Worm (Caenorhabditis elegans) whole organism, mixed stage, embryonic: ENCODE results near the gene K03A11.6.

Experiments
- M03D4.4 ChIP-seq: sonication (generic microtip); optimal IDR thresholded peaks from 2 replicates; lab custom pipeline; 2017; ENCODE audit warnings: mild to moderate bottlenecking, missing genetic modification characterization, missing compliant biosample characterization
- bed-3 ChIP-seq: fragments of 200-800 bp; sonication (Bioruptor generic); optimal IDR thresholded peaks from 3 replicates; lab custom pipeline; 2018; ENCODE audit warnings: mild to moderate bottlenecking, missing genetic modification characterization, moderate library complexity, missing compliant biosample characterization
- blmp-1 ChIP-seq: fragments of 150-350 bp; optimal IDR thresholded peaks from 2 replicates; lab custom pipeline; 2014; ENCODE audit warnings: missing biosample characterization, missing genetic modification characterization
- ceh-39 ChIP-seq: fragments of 150-350 bp; optimal IDR thresholded peaks from 2 replicates; lab custom pipeline; 2014; ENCODE audit warnings: missing biosample characterization, missing genetic modification characterization
- ceh-43 ChIP-seq: fragments of 200-800 bp; sonication (Bioruptor generic); optimal IDR thresholded peaks from 2 replicates; lab custom pipeline; 2018; ENCODE audit warnings: mild to moderate bottlenecking, missing genetic modification characterization, moderate library complexity, missing compliant biosample characterization
- ceh-83 ChIP-seq: fragments of 200-800 bp; sonication (Bioruptor generic); optimal IDR thresholded peaks from 2 replicates; lab custom pipeline; 2018; ENCODE audit warnings: mild to moderate bottlenecking, missing genetic modification characterization, missing compliant biosample characterization
- ces-1 ChIP-seq: fragments of 150-350 bp; optimal IDR thresholded peaks from 2 replicates; lab custom pipeline; 2014; ENCODE audit warnings: missing biosample characterization, missing genetic modification reagents, missing genetic modification characterization
- cnd-1 ChIP-seq: fragments of 200-800 bp; sonication (Bioruptor generic); optimal IDR thresholded peaks from 2 replicates; lab custom pipeline; 2018; ENCODE audit warnings: mild to moderate bottlenecking, missing genetic modification characterization, missing compliant biosample characterization
- drap-1 ChIP-seq: fragments of 200-800 bp; sonication (Bioruptor generic); optimal IDR thresholded peaks from 3 replicates; lab custom pipeline; 2018; ENCODE audit warnings: mild to moderate bottlenecking, missing genetic modification characterization, missing compliant biosample characterization
- elt-1 ChIP-seq: sonication (generic microtip); optimal IDR thresholded peaks from 2 replicates; lab custom pipeline; 2017; ENCODE audit warnings: missing genetic modification characterization, mild to moderate bottlenecking, missing compliant biosample characterization, antibody characterized with exemption, moderate library complexity, borderline replicate concordance; ENCODE audit not compliant: insufficient read depth
- elt-3 ChIP-seq: fragments of 150-350 bp; optimal IDR thresholded peaks from 2 replicates; lab custom pipeline; 2014; ENCODE audit warnings: missing biosample characterization, missing genetic modification characterization
- flh-1 ChIP-seq: fragments of 200-800 bp; sonication (Bioruptor generic); optimal IDR thresholded peaks from 2 replicates; lab custom pipeline; 2018; ENCODE audit warnings: mild to moderate bottlenecking, missing genetic modification characterization, moderate library complexity, missing compliant biosample characterization
- ham-2 ChIP-seq: fragments of 200-800 bp; sonication (Bioruptor generic); optimal IDR thresholded peaks from 2 replicates; lab custom pipeline; 2018; ENCODE audit warnings: mild to moderate bottlenecking, missing genetic modification characterization, missing compliant biosample characterization
- hlh-1 ChIP-seq: fragments of 150-350 bp; optimal IDR thresholded peaks from 2 replicates; lab custom pipeline; 2014; ENCODE audit warnings: missing biosample characterization, missing genetic modification reagents, missing genetic modification characterization
- lin-13 ChIP-seq: fragments of 150-350 bp; optimal IDR thresholded peaks from 2 replicates; lab custom pipeline; 2014; ENCODE audit warnings: missing biosample characterization, missing genetic modification characterization
- lin-32 ChIP-seq: fragments of 200-800 bp; sonication (Bioruptor generic); optimal IDR thresholded peaks from 2 replicates; lab custom pipeline; 2018; ENCODE audit warnings: mild to moderate bottlenecking, missing genetic modification characterization, missing compliant biosample characterization
- lsy-2 ChIP-seq: fragments of 150-350 bp; optimal IDR thresholded peaks from 2 replicates; lab custom pipeline; 2014; ENCODE audit warnings: missing biosample characterization, missing genetic modification characterization
- mab-5 ChIP-seq: fragments of 150-350 bp; optimal IDR thresholded peaks from 2 replicates; lab custom pipeline; 2014; ENCODE audit warnings: missing biosample characterization, missing genetic modification characterization
- mep-1 ChIP-seq: fragments of 150-350 bp; optimal IDR thresholded peaks from 2 replicates; lab custom pipeline; 2017; ENCODE audit warnings: missing biosample characterization, missing genetic modification reagents, missing genetic modification characterization, inconsistent platforms
- mls-2 ChIP-seq: sonication (generic microtip); optimal IDR thresholded peaks from 2 replicates; lab custom pipeline; 2016; ENCODE audit warnings: mild to moderate bottlenecking, missing genetic modification characterization, moderate library complexity, missing compliant biosample characterization
- nhr-12 ChIP-seq: fragments of 150-350 bp; optimal IDR thresholded peaks from 2 replicates; lab custom pipeline; 2014; ENCODE audit warnings: missing biosample characterization, missing genetic modification characterization
- nhr-2 ChIP-seq: fragments of 150-350 bp; optimal IDR thresholded peaks from 2 replicates; lab custom pipeline; 2014; ENCODE audit warnings: missing biosample characterization, missing genetic modification characterization
- nhr-237 ChIP-seq: fragments of 150-350 bp; optimal IDR thresholded peaks from 2 replicates; lab custom pipeline; 2014; ENCODE audit warnings: missing biosample characterization, missing genetic modification characterization
- nhr-28 ChIP-seq: fragments of 150-350 bp; optimal IDR thresholded peaks from 2 replicates; lab custom pipeline; 2014; ENCODE audit warnings: missing biosample characterization, missing genetic modification characterization
- pha-4 ChIP-seq: fragments of 150-350 bp; optimal IDR thresholded peaks from 2 replicates; lab custom pipeline; 2018; ENCODE audit warnings: missing biosample characterization, missing genetic modification reagents, missing genetic modification characterization
- sem-2 ChIP-seq: fragments of 200-800 bp; sonication (Bioruptor generic); optimal IDR thresholded peaks from 2 replicates; lab custom pipeline; 2018; ENCODE audit warnings: mild to moderate bottlenecking, missing genetic modification characterization, missing compliant biosample characterization
- sptf-1 ChIP-seq: sonication (generic microtip); optimal IDR thresholded peaks from 2 replicates; lab custom pipeline; 2017; ENCODE audit warnings: mild to moderate bottlenecking, missing genetic modification characterization, moderate library complexity, missing compliant biosample characterization
- tbx-8 ChIP-seq: fragments of 200-800 bp; sonication (Bioruptor generic); optimal IDR thresholded peaks from 2 replicates; lab custom pipeline; 2018; ENCODE audit warnings: mild to moderate bottlenecking, missing genetic modification characterization, moderate library complexity, missing compliant biosample characterization
- unc-120 ChIP-seq: sonication (generic microtip); optimal IDR thresholded peaks from 2 replicates; lab custom pipeline; 2017; ENCODE audit warnings: missing genetic modification characterization, missing compliant biosample characterization; ENCODE audit not compliant: poor library complexity, severe bottlenecking
- unc-62 ChIP-seq: fragments of 150-350 bp; optimal IDR thresholded peaks from 2 replicates; lab custom pipeline; 2014; ENCODE audit warnings: missing biosample characterization, missing genetic modification reagents, missing genetic modification characterization
- zip-8 ChIP-seq: fragments of 150-350 bp; optimal IDR thresholded peaks from 2 replicates; lab custom pipeline; 2014; ENCODE audit warnings: missing biosample characterization, missing genetic modification characterization
- ztf-11 ChIP-seq: fragments of 150-350 bp; optimal IDR thresholded peaks from 2 replicates; lab custom pipeline; 2014; ENCODE audit warnings: missing biosample characterization, missing genetic modification characterization

Gene K03A11.6

DNA sequence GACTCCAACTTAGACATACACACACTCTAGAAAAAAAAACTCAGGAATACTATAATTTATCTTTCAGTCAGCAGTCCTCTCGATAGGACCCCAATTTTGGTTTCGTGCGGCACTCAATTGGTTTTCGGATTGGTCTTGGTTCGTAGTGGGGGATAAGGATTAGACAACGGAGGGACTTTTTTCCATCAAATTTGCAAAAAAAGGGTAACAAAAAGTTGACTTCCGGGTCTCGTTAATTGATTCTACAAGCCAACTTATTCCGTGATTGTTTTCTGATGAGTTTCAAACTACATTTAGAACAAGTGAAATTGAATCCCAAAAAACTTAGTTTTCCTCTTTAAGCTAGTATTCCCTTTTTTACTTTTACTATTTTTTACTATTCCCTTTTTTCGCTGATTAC is 21.3 kb upstream of the K03A11.6 start:
- TF ChIP-seq sem-2 (GFP tag; lab: Kevin White, UChicago) (no peak), lin-32 (no peak), elt-1 (tag; lab: Kevin White, UChicago) (no peak), ceh-43 (GFP tag; lab: Kevin White, UChicago) (no peak)

DNA sequence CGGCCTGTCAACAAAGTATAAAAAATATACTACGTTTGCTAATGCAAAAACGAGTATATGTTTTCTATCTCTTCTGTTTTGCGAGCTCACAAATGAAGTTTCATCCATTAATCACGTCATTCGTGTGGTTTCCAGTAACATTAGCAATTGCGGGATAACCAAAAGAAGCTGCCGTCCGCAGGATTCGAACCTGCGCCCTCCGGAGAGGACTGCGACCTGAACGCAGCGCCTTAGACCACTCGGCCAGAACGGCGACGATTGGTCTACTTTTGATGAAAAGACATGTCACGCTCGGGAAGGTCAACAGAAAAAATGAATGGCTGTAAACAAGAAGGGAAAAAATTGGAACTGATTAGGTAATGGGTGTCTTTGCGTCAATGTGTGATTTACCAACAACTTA is 16.9 kb upstream of the K03A11.6 start:
- TF ChIP-seq mab-5 (tag; lab: Kevin White, UChicago) (no peak), ceh-83 (GFP tag; lab: Kevin White, UChicago) (no peak), unc-62 (no peak), nhr-28 (tag; lab: Kevin White, UChicago) (no peak), nhr-2 (tag; lab: Kevin White, UChicago) (no peak), ham-2 (no peak), lin-13 (tag; lab: Kevin White, UChicago) (no peak), nhr-12 (tag; lab: Kevin White, UChicago) (no peak), blmp-1 (no peak), tbx-8 (GFP tag; lab: Kevin White, UChicago) (no peak), ztf-11 (no peak), mls-2 (tag; lab: Kevin White, UChicago) (no peak), elt-1 (tag; lab: Kevin White, UChicago) (no peak), hlh-1 (tag; lab: Kevin White, UChicago) (no peak), elt-3 (tag; lab: Kevin White, UChicago) (no peak), lsy-2 (tag; lab: Kevin White, UChicago) (no peak), M03D4.4 (tag; lab: Kevin White, UChicago) (no peak), unc-120 (no peak)

DNA sequence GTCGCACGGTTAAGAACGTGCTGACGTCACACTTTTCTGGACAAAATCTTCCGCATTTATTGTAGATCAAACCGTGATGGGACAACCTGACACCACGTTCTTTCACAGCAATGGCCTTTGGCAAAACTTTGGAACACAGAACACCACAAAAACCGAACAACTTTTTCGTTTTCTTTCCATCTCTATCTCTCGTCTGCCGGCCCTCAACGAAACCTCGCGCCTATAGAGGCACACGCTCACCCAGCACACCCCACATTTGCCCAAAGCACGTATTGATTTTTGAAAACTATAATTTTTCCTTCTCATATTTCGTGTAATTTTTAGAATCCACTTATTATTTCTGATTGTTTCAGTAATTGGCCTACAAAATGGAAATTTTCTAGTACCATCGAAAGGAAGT is 13.8 kb upstream of the K03A11.6 start:
- TF ChIP-seq hlh-1 (tag; lab: Kevin White, UChicago) = no peak
- no peak for TF ChIP-seq ces-1 (GFP tag; lab: Kevin White, UChicago)
- TF ChIP-seq, all 35 proteins: peak for 0

DNA sequence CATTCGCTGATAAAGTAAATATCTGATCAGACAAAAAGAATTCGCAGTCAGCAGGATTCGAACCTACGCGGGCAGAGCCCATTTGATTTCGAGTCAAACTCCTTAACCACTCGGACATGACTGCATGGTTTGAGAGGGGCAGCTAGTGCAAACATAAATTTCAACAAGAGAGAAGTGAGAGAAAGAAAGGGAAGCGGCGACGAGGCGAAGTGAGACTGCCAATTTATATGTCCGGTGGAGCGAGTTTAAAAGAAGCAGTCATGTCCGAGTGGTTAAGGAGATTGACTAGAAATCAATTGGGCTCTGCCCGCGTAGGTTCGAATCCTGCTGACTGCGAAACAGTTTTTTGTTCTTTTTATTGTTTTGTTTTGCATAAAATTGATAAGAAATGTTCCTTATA is 9.3 kb upstream of the K03A11.6 start:
- peak; percentile 3 for TF ChIP-seq pha-4
- TF ChIP-seq ces-1 (GFP tag; lab: Kevin White, UChicago) = peak; percentile 85
- TF ChIP-seq mls-2 (tag; lab: Kevin White, UChicago) = peak; percentile 96
- peak; percentile 86 for TF ChIP-seq ceh-43 (GFP tag; lab: Kevin White, UChicago)
- peak; percentile 88 for TF ChIP-seq lin-32
- peak; percentile 56 for TF ChIP-seq tbx-8 (GFP tag; lab: Kevin White, UChicago)
- peak; percentile 81 for TF ChIP-seq cnd-1 (tag; lab: Kevin White, UChicago)
- TF ChIP-seq nhr-28 (tag; lab: Kevin White, UChicago) = peak; percentile 59
- TF ChIP-seq mab-5 (tag; lab: Kevin White, UChicago) = peak; percentile 29
- TF ChIP-seq ceh-83 (GFP tag; lab: Kevin White, UChicago) = peak; percentile 94
- TF ChIP-seq flh-1 = peak; percentile 85
- TF ChIP-seq lin-13 (tag; lab: Kevin White, UChicago) = peak; percentile 41
- peak; percentile 95 for TF ChIP-seq sptf-1 (tag; lab: Kevin White, UChicago)
- peak; percentile 35 for TF ChIP-seq ceh-39
- TF ChIP-seq nhr-237 = peak; percentile 73
- TF ChIP-seq sem-2 (GFP tag; lab: Kevin White, UChicago) = peak; percentile 72
- TF ChIP-seq elt-3 (tag; lab: Kevin White, UChicago) = peak; percentile 54
- TF ChIP-seq mep-1 (tag; lab: Kevin White, UChicago) = peak; percentile 63
- TF ChIP-seq unc-62 = peak; percentile 42
- peak; percentile 80 for TF ChIP-seq ham-2
- TF ChIP-seq ztf-11 = peak; percentile 4
- TF ChIP-seq M03D4.4 (tag; lab: Kevin White, UChicago) = peak; percentile 90
- TF ChIP-seq hlh-1 (tag; lab: Kevin White, UChicago) = peak; percentile 63
- TF ChIP-seq lsy-2 (tag; lab: Kevin White, UChicago) = peak; percentile 50
- peak; percentile 94 for TF ChIP-seq unc-120
- TF ChIP-seq drap-1 (GFP tag; lab: Kevin White, UChicago) = peak; percentile 96
- peak; percentile 88 for TF ChIP-seq bed-3 (GFP tag; lab: Kevin White, UChicago)

DNA sequence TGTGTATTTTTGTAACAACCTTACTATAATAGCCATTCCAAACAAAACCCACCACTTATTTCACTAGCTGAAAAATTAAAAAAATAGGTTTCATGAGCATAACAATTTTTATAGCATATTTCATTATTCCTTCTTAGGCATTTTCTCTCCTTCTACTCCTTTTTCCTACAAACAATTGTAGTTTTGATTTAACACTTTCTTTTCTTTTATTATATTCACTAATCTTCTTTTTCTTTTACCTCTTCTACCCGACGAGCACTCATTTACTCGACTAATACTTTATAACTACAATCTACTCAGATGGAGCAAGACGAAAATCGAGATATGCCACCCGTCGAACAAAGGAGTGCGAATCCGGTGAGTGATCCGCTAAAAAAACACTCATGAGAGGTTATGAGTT is 7.4 kb upstream of the K03A11.6 start, which contains the start of gene C53C7.3:
Gene C53C7.3, plus strand, starts transcription at position 301 of the 400 bp plus-strand sequence.
- TF ChIP-seq nhr-28 (tag; lab: Kevin White, UChicago) = no peak
- TF ChIP-seq mls-2 (tag; lab: Kevin White, UChicago) = no peak
- TF ChIP-seq pha-4 = no peak
- TF ChIP-seq bed-3 (GFP tag; lab: Kevin White, UChicago) = no peak
- TF ChIP-seq ceh-83 (GFP tag; lab: Kevin White, UChicago) = no peak
- no peak for TF ChIP-seq drap-1 (GFP tag; lab: Kevin White, UChicago)
- TF ChIP-seq ceh-39 = no peak
- TF ChIP-seq flh-1 = no peak
- no peak for TF ChIP-seq sem-2 (GFP tag; lab: Kevin White, UChicago)
- TF ChIP-seq lin-13 (tag; lab: Kevin White, UChicago) = no peak
- no peak for TF ChIP-seq zip-8
- TF ChIP-seq lin-32 = no peak
- TF ChIP-seq, all 35 proteins: peak for 0
